Fruit fly (Drosophila melanogaster) whole organism: Measurements from ENCODE around the gene Axs.

ENCODE experiments used
- CG8478 ChIP-seq: fragments of >200 bp; optimal IDR thresholded peaks from 2 replicates; lab custom pipeline; 2018; ENCODE audit warnings: inconsistent platforms
- Dll ChIP-seq: fragments of >200 bp; optimal IDR thresholded peaks from 2 replicates; lab custom pipeline; 2017
- EcR ChIP-seq, 2 experiments: fragments of >200 bp; optimal IDR thresholded peaks; 2 replicates each; lab custom pipeline; 2017; ENCODE audit warnings: missing biosample characterization in 2 of 2, missing genetic modification characterization in 2 of 2, missing genetic modification reagents in 2 of 2
- psq ChIP-seq: fragments of >200 bp; optimal IDR thresholded peaks from 2 replicates; lab custom pipeline; 2017
- usp ChIP-seq: fragments of >200 bp; optimal IDR thresholded peaks from 2 replicates; lab custom pipeline; 2017; ENCODE audit warnings: missing biosample characterization, missing genetic modification characterization, mixed read lengths

DNA sequence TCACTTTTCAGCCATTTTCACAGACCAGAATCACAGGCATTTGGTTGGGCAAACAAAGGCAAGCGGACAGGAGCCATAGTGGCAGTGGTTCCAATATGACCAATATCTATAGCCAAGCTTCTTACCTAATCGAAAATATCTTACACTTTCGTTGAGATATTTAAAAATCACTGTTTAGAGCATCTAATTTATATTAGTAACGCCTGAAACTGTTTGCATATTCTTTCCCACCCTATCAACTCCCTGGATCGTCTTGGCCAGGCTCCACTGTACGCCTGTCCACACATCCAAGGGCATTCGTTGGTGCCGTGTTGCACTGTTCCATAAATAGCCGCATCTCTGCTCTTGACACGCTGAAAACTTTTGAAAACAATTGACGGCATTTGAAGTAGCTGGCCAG, 6.8 kb upstream of the Axs start:
- no peak for TF ChIP-seq CG8478 (lab: Kevin White, UChicago)
- no peak for TF ChIP-seq Dll (lab: Kevin White, UChicago)
- TF ChIP-seq psq (lab: Kevin White, UChicago) = no peak
- no peak for TF ChIP-seq usp
- no peak for TF ChIP-seq EcR (GFP tag; optimal IDR thresholded peaks at IDR 0.05; lab: Kevin White, UChicago)
